Worm (Caenorhabditis elegans) whole organism, L3 larva: Measurements from ENCODE around the gene gut-2.

ENCODE experiments used
- aly-2 ChIP-seq: fragments of 150-350 bp; optimal IDR thresholded peaks from 2 replicates; lab custom pipeline; 2014; ENCODE audit warnings: missing biosample characterization, missing genetic modification characterization
- ama-1 ChIP-seq: fragments of 150-350 bp; optimal IDR thresholded peaks from 2 replicates; lab custom pipeline; 2018
- elt-1 ChIP-seq: fragments of 150-350 bp; optimal IDR thresholded peaks from 2 replicates; lab custom pipeline; 2014; ENCODE audit warnings: missing biosample characterization, missing genetic modification characterization
- elt-3 ChIP-seq, 3 experiments: fragments of 150-350 bp in 1 of 3; sonication (generic microtip) in 2 of 3; optimal IDR thresholded peaks; 2 replicates in 2 of 3; 4 replicates in 1 of 3; lab custom pipeline; 2014 to 2017; ENCODE audit warnings: missing biosample characterization in 3 of 3, missing genetic modification characterization in 3 of 3
- fos-1 ChIP-seq: fragments of 150-350 bp; optimal IDR thresholded peaks from 2 replicates; lab custom pipeline; 2014; ENCODE audit warnings: missing biosample characterization, missing genetic modification characterization
- mdl-1 ChIP-seq: fragments of 150-350 bp; optimal IDR thresholded peaks from 2 replicates; lab custom pipeline; 2014; ENCODE audit warnings: missing biosample characterization, missing genetic modification characterization
- nfya-1 ChIP-seq: sonication (generic microtip); optimal IDR thresholded peaks from 2 replicates; lab custom pipeline; 2017; ENCODE audit warnings: missing genetic modification characterization, mild to moderate bottlenecking, missing compliant biosample characterization, antibody characterized with exemption, moderate library complexity; ENCODE audit not compliant: insufficient read depth
- nhr-237 ChIP-seq: fragments of 150-350 bp; optimal IDR thresholded peaks from 2 replicates; lab custom pipeline; 2014; ENCODE audit warnings: missing biosample characterization, missing genetic modification characterization
- tbx-2 ChIP-seq: sonication (generic microtip); optimal IDR thresholded peaks from 2 replicates; lab custom pipeline; 2016; ENCODE audit warnings: mild to moderate bottlenecking, missing genetic modification characterization, missing compliant biosample characterization
- zag-1 ChIP-seq: fragments of 150-350 bp; optimal IDR thresholded peaks from 2 replicates; lab custom pipeline; 2014; ENCODE audit warnings: missing biosample characterization, missing genetic modification characterization

ce11 chrV:13515115-13515514 lies 17.6 kb downstream of the gut-2 start, which contains the start of gene semi-1:
- TF ChIP-seq elt-1 (no peak), ama-1 (lab: Kevin White, UChicago) (no peak), mdl-1 (tag; lab: Kevin White, UChicago) (no peak), elt-3 (tag; optimal IDR thresholded peaks at IDR 0.05; lab: Kevin White, UChicago) (no peak), fos-1 (tag; lab: Kevin White, UChicago) (no peak), zag-1 (tag; lab: Kevin White, UChicago) (no peak), aly-2 (tag; lab: Kevin White, UChicago) (no peak), nhr-237 (tag; lab: Kevin White, UChicago) (no peak), nfya-1 (no peak), tbx-2 (no peak)
